Fruit fly (Drosophila melanogaster): ENCODE results near the gene CG44261.

The CG44261 gene

dm6 chr3R:9399951-9400392 lies 8.0 kb downstream of the CG44261 start, which contains the start of gene CG34117 (continued):
- TF ChIP-seq CG6854 (GFP tag; optimal IDR thresholded peaks at IDR 0.05), result peak; percentile 17
- peak; percentile 18 for TF ChIP-seq CG16779 (tag; optimal IDR thresholded peaks at IDR 0.05)
- peak; percentile 74 for TF ChIP-seq CG6792 (GFP tag; optimal IDR thresholded peaks at IDR 0.05)
- TF ChIP-seq CG4318 (GFP tag; optimal IDR thresholded peaks at IDR 0.05), result no peak
- TF ChIP-seq CG11902 (GFP tag; optimal IDR thresholded peaks at IDR 0.05), result peak; percentile 44
- peak; percentile 26; the same call in 1 of the 2 replicates for TF ChIP-seq CG11294 (GFP tag; IDR thresholded peaks at IDR 0.05)
- peak; percentile 61 for TF ChIP-seq Gug (GFP tag; IDR thresholded peaks at IDR 0.05)
- peak; percentile 74 for TF ChIP-seq lz (GFP tag; optimal IDR thresholded peaks at IDR 0.05)
- TF ChIP-seq net (GFP tag; optimal IDR thresholded peaks at IDR 0.05), result peak; percentile 74
- TF ChIP-seq CG1621 (tag; optimal IDR thresholded peaks at IDR 0.05), result peak; percentile 8
- peak; percentile 76 for TF ChIP-seq acj6 (GFP tag; optimal IDR thresholded peaks at IDR 0.05)
- peak; percentile 79 for TF ChIP-seq Hr39 (GFP tag; optimal IDR thresholded peaks at IDR 0.05)
- TF ChIP-seq pdm3 (GFP tag; optimal IDR thresholded peaks at IDR 0.05), result peak; percentile 76
- peak; percentile 60 for TF ChIP-seq Ets21C (GFP tag; optimal IDR thresholded peaks at IDR 0.05)
- peak; percentile 40 for TF ChIP-seq Blimp-1 (GFP tag; optimal IDR thresholded peaks at IDR 0.05)
- TF ChIP-seq achi (GFP tag; optimal IDR thresholded peaks at IDR 0.05), result peak; percentile 72
- TF ChIP-seq Ets96B (tag; optimal IDR thresholded peaks at IDR 0.05), result peak; percentile 71
- peak; percentile 72 for TF ChIP-seq CG34406 (GFP tag; optimal IDR thresholded peaks at IDR 0.05)
- peak; percentile 66 for TF ChIP-seq CG7368 (GFP tag; optimal IDR thresholded peaks at IDR 0.05)
- TF ChIP-seq dsx (GFP tag; optimal IDR thresholded peaks at IDR 0.05; ENCODE audit: poor library complexity, severe bottlenecking), result peak; percentile 66
- TF ChIP-seq Sox14 (GFP tag; optimal IDR thresholded peaks at IDR 0.05), result peak; percentile 58
- peak; percentile 76 for TF ChIP-seq CG8632 (GFP tag; optimal IDR thresholded peaks at IDR 0.05)
- TF ChIP-seq esn (GFP tag; optimal IDR thresholded peaks at IDR 0.05), result peak; percentile 86
- TF ChIP-seq cyc (GFP tag; optimal IDR thresholded peaks at IDR 0.05), result peak; percentile 67
- TF ChIP-seq CG3919 (GFP tag; optimal IDR thresholded peaks at IDR 0.05), result peak; percentile 78
- TF ChIP-seq Eip75B (GFP tag; optimal IDR thresholded peaks at IDR 0.05), result peak; percentile 66
- peak; percentile 61 for TF ChIP-seq CG32006 (GFP tag; optimal IDR thresholded peaks at IDR 0.05)
- peak; percentile 83 for TF ChIP-seq Eip78C (GFP tag)

DNA sequence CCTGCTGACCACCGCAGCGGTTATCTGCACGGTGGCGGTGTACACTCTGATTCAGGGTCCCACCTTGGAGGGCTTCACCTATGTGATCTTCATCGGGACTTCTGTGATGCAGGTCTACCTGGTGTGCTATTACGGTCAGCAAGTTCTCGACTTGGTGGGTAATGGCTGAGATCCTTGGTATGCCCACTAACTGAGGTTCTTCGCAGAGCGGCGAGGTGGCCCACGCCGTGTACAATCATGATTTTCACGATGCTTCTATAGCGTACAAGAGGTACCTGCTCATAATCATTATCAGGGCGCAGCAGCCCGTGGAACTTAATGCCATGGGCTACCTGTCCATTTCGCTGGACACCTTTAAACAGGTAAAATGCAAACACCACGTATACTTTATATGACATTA lies 8.9 kb downstream of the CG44261 start:
- TF ChIP-seq Eip78C (GFP tag) (no peak), dac (GFP tag; optimal IDR thresholded peaks at IDR 0.05) (no peak), CG31627 (GFP tag; optimal IDR thresholded peaks at IDR 0.05) (no peak), achi (GFP tag; optimal IDR thresholded peaks at IDR 0.05) (no peak), CG8632 (GFP tag; optimal IDR thresholded peaks at IDR 0.05) (no peak), CG1621 (tag; optimal IDR thresholded peaks at IDR 0.05) (no peak), cyc (GFP tag; optimal IDR thresholded peaks at IDR 0.05) (no peak), CG11902 (GFP tag; optimal IDR thresholded peaks at IDR 0.05) (no peak), Ets96B (tag; optimal IDR thresholded peaks at IDR 0.05) (no peak), CG8319 (GFP tag; optimal IDR thresholded peaks at IDR 0.05) (no peak)

DNA sequence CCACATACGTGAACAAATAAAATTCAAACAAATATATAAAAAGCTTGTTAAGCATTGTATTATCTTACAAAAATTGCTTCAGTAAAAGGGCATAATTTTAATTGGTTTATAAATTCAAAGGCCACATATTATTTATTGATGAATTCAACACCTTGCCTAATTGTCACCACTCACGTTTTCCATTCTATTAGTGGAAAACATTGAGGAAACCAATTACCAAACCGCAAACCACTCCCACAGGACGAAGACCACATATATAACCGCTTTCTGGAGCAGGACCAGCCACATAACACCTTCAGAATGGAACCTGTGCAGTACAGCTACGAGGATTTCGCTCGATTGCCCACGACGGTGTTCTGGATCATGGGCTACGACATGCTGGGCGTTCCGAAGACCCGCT lies 10.1 kb downstream of the CG44261 start, which contains the start of gene Or85f:
Gene Or85f, plus strand, starts transcription at position 301 of the 400 bp plus-strand sequence.
- TF ChIP-seq Hr4 (GFP tag; optimal IDR thresholded peaks at IDR 0.05) (no peak), Blimp-1 (GFP tag; optimal IDR thresholded peaks at IDR 0.05) (no peak), Lpt (GFP tag; optimal IDR thresholded peaks at IDR 0.05) (no peak), vri (GFP tag; optimal IDR thresholded peaks at IDR 0.05) (no peak), CG3032 (tag; optimal IDR thresholded peaks at IDR 0.05) (no peak), CG8319 (GFP tag; optimal IDR thresholded peaks at IDR 0.05) (no peak), fd59A (GFP tag; optimal IDR thresholded peaks at IDR 0.05) (no peak), CG34406 (GFP tag; optimal IDR thresholded peaks at IDR 0.05) (no peak), dsx (GFP tag; optimal IDR thresholded peaks at IDR 0.05; ENCODE audit: poor library complexity, severe bottlenecking) (no peak), Hr39 (GFP tag; optimal IDR thresholded peaks at IDR 0.05) (no peak)

DNA sequence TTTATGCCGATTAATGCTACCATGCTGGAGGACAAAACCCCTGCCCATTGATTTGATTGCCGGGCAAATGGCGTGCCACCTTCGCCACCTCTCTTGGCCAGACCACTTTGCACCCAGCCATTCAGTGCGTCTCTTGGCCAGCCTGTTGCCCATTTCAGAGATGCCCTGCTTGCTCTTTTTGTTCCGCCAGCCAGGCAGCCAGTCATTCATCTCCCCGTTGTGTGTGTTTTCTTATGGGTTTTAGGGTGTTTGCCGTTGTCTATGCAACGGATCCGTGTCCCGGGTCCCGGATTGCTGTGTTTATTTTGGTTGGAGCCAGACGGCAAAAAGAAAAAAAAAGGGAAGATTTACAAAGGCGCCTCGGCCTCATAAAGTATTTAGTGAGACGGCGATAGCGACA lies 12.0 kb downstream of the CG44261 start:
- TF ChIP-seq Lpt (GFP tag; optimal IDR thresholded peaks at IDR 0.05) (no peak), CG6808 (GFP tag; optimal IDR thresholded peaks at IDR 0.05) (no peak), CG6792 (GFP tag; optimal IDR thresholded peaks at IDR 0.05) (no peak), eg (GFP tag; IDR thresholded peaks at IDR 0.05) (0 out of 3 replicates have a peak, but pooled peaks have one; percentile 22), spab (GFP tag; optimal IDR thresholded peaks at IDR 0.05) (no peak), Blimp-1 (GFP tag; optimal IDR thresholded peaks at IDR 0.05) (no peak), fkh (GFP tag; optimal IDR thresholded peaks at IDR 0.05) (peak; percentile 6), achi (GFP tag; optimal IDR thresholded peaks at IDR 0.05) (no peak), CG8119 (GFP tag; IDR thresholded peaks at IDR 0.05) (no peak), Hr39 (GFP tag; optimal IDR thresholded peaks at IDR 0.05) (no peak), CG6163 (GFP tag; IDR thresholded peaks at IDR 0.05) (0 out of 3 replicates have a peak, but pooled peaks have one; percentile 32), Smox (GFP tag; optimal IDR thresholded peaks at IDR 0.05) (no peak)
